Fruit fly (Drosophila melanogaster): Measurements from ENCODE around the gene CG42749.

DNA sequence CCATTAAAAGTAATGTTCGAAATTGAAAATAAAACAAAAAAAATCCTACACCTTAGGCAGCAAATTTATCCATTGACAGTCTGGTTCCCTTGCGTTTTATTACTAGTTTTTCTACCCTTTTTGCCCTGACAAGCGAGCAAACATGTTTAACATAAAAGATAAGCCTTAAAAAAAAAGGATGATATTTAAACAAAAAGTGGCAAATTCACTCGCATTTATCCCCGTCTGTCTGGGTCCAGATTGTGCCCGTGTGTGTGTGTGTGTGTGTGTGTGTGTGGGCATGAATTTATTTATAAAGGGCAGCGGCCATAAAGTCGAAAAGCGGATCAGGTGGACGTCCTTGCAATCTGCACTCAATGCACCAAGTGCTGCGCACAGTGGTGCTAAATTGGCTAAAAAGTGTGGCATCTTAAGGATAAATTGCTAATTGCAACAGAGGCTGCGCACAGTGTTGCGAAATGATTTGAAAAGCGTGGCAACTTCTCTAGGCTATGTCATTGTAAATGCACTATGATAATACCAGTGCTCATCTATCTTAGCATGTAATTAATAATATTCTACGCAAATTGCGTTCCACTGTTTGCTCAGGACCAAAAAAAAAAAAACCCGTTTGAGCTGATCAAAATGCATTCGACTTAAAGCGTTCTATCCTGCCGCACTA is 4.9 kb downstream of the CG42749 start:
- TF ChIP-seq toe (GFP tag; optimal IDR thresholded peaks at IDR 0.05) (no peak), CG14711 (tag; optimal IDR thresholded peaks at IDR 0.05) (no peak), CG12768 (GFP tag; optimal IDR thresholded peaks at IDR 0.05) (no peak), CG7045 (GFP tag; optimal IDR thresholded peaks at IDR 0.05) (no peak), kay (GFP tag; ENCODE audit: borderline replicate concordance) (no peak), CG33017 (tag; optimal IDR thresholded peaks at IDR 0.05) (no peak), Clk (GFP tag; optimal IDR thresholded peaks at IDR 0.05) (no peak), cnc (optimal IDR thresholded peaks at IDR 0.05) (no peak), Mnt (GFP tag; optimal IDR thresholded peaks at IDR 0.05) (no peak), CG11617 (GFP tag; optimal IDR thresholded peaks at IDR 0.05) (no peak), pad (GFP tag; optimal IDR thresholded peaks at IDR 0.05) (no peak), Crg-1 (GFP tag; optimal IDR thresholded peaks at IDR 0.05) (no peak), ovo (GFP tag; optimal IDR thresholded peaks at IDR 0.05) (no peak), CG5204 (GFP tag; optimal IDR thresholded peaks at IDR 0.05) (no peak)

All from whole organism, adult.